Fruit fly (Drosophila melanogaster) whole organism, embryonic: ENCODE results near the gene CG2772.

ENCODE experiments used
- CG18476 ChIP-seq: fragments of 200-800 bp; sonication (Bioruptor generic); optimal IDR thresholded peaks from 2 replicates; lab custom pipeline; 2016; ENCODE audit warnings: missing biosample characterization, mild to moderate bottlenecking, missing genetic modification characterization
- CG2120 ChIP-seq: fragments of 200-800 bp; sonication (Bioruptor generic); optimal IDR thresholded peaks from 3 replicates; lab custom pipeline; 2016; ENCODE audit warnings: missing biosample characterization, missing genetic modification characterization
- CG2129 ChIP-seq: fragments of 200-800 bp; sonication (Bioruptor generic); IDR thresholded peaks from 2 replicates; pipeline ENCODE4 v1.3.6; 2022; ENCODE audit warnings: missing biosample characterization, missing genetic modification characterization; ENCODE audit not compliant: partially characterized antibody
- CG8281 ChIP-seq: fragments of 200-800 bp; sonication (Bioruptor generic); optimal IDR thresholded peaks from 2 replicates; lab custom pipeline; 2018; ENCODE audit warnings: missing biosample characterization, mild to moderate bottlenecking, missing genetic modification characterization, moderate library complexity
- CG9817 ChIP-seq: fragments of 200-800 bp; sonication (Bioruptor generic); optimal IDR thresholded peaks from 2 replicates; lab custom pipeline; 2018; ENCODE audit warnings: missing biosample characterization, mild to moderate bottlenecking, missing genetic modification characterization, moderate library complexity
- Max ChIP-seq: fragments of 200-800 bp; sonication (Bioruptor generic); optimal IDR thresholded peaks from 2 replicates; lab custom pipeline; 2016; ENCODE audit warnings: missing biosample characterization, mild to moderate bottlenecking, missing genetic modification characterization
- PHDP ChIP-seq: fragments of 200-800 bp; sonication (Bioruptor generic); optimal IDR thresholded peaks from 3 replicates; lab custom pipeline; 2018; ENCODE audit warnings: missing biosample characterization, mild to moderate bottlenecking, missing genetic modification characterization, moderate library complexity
- Rx ChIP-seq: fragments of 200-800 bp; sonication (Bioruptor generic); IDR thresholded peaks from 2 replicates; pipeline ENCODE4 v1.3.6; 2022; ENCODE audit warnings: missing biosample characterization, missing genetic modification characterization
- h ChIP-seq: fragments of >200 bp; optimal IDR thresholded peaks from 2 replicates; lab custom pipeline; 2017

dm6 chr2L:3397594-3398073 lies 48.2 kb upstream of the CG2772 start, which contains the start of gene CG34175:
- TF ChIP-seq CG2120 (no peak), CG2129 (GFP tag; lab: Robert Waterston, UW) (no peak), PHDP (peak; percentile 62), CG9817 (tag; lab: Kevin White, UChicago) (no peak), h (no peak), Max (GFP tag; lab: Kevin White, UChicago) (no peak), Rx (GFP tag; lab: Robert Waterston, UW) (no peak), CG8281 (tag; lab: Kevin White, UChicago) (no peak), CG18476 (no peak)
